Worm (Caenorhabditis elegans) whole organism, L4 larva: ENCODE data around the gene T27D12.1.

ENCODE experiments used
- F49E8.2 ChIP-seq: sonication (generic microtip); optimal IDR thresholded peaks from 2 replicates; lab custom pipeline; 2016; ENCODE audit warnings: missing compliant biosample characterization, mild to moderate bottlenecking, missing genetic modification characterization, borderline replicate concordance
- T26A8.4 ChIP-seq: fragments of 200-800 bp; sonication (Bioruptor generic); IDR thresholded peaks from 2 replicates; pipeline ENCODE4 v1.3.6; 2022; ENCODE audit warnings: missing genetic modification characterization, missing compliant biosample characterization
- Y48G9A.11 ChIP-seq: fragments of 200-800 bp; sonication (Bioruptor generic); IDR thresholded peaks from 2 replicates; pipeline ENCODE4 v1.3.6; 2022; ENCODE audit warnings: missing genetic modification reagents, missing genetic modification characterization, missing compliant biosample characterization
- Y5F2A.4 ChIP-seq: fragments of 200-800 bp; sonication (Bioruptor generic); optimal IDR thresholded peaks from 2 replicates; lab custom pipeline; 2018; ENCODE audit warnings: mild to moderate bottlenecking, missing genetic modification characterization, missing compliant biosample characterization
- aha-1 ChIP-seq: fragments of 150-350 bp; peaks from one replicate; lab custom pipeline; 2014; ENCODE audit warnings: missing biosample characterization, missing genetic modification characterization
- attf-4 ChIP-seq: sonication (generic microtip); optimal IDR thresholded peaks from 3 replicates; lab custom pipeline; 2017; ENCODE audit warnings: missing biosample characterization, missing genetic modification characterization
- ceh-20 ChIP-seq: fragments of 200-800 bp; sonication (Bioruptor generic); IDR thresholded peaks from 2 replicates; pipeline ENCODE4 v1.3.6; 2022; ENCODE audit warnings: missing genetic modification reagents, missing genetic modification characterization, missing compliant biosample characterization
- ceh-82 ChIP-seq: sonication (generic microtip); optimal IDR thresholded peaks from 2 replicates; lab custom pipeline; 2017; ENCODE audit warnings: missing biosample characterization, missing genetic modification characterization
- daf-12 ChIP-seq: fragments of 150-350 bp; optimal IDR thresholded peaks from 2 replicates; lab custom pipeline; 2014; ENCODE audit warnings: missing biosample characterization, missing genetic modification reagents, missing genetic modification characterization
- daf-8 ChIP-seq: fragments of 200-800 bp; sonication (Bioruptor generic); IDR thresholded peaks from 2 replicates; pipeline ENCODE4 v1.3.6; 2022; ENCODE audit warnings: missing genetic modification characterization, missing compliant biosample characterization
- dmd-6 ChIP-seq: fragments of 200-800 bp; sonication (Bioruptor generic); IDR thresholded peaks from 2 replicates; pipeline ENCODE4 v1.3.6; 2022; ENCODE audit warnings: missing genetic modification reagents, missing genetic modification characterization, missing compliant biosample characterization
- dve-1 ChIP-seq: sonication (generic microtip); optimal IDR thresholded peaks from 2 replicates; lab custom pipeline; 2017; ENCODE audit warnings: antibody characterized with exemption, mild to moderate bottlenecking, missing genetic modification characterization, missing compliant biosample characterization; ENCODE audit not compliant: insufficient read depth
- fos-1 ChIP-seq: fragments of 150-350 bp; optimal IDR thresholded peaks from 2 replicates; lab custom pipeline; 2014; ENCODE audit warnings: missing biosample characterization, missing genetic modification characterization
- gei-8 ChIP-seq: fragments of 200-800 bp; sonication (Bioruptor generic); optimal IDR thresholded peaks from 2 replicates; lab custom pipeline; 2018; ENCODE audit warnings: mild to moderate bottlenecking, missing genetic modification characterization, missing compliant biosample characterization
- hlh-11 ChIP-seq: fragments of 200-800 bp; sonication (Bioruptor generic); optimal IDR thresholded peaks from 2 replicates; lab custom pipeline; 2018; ENCODE audit warnings: mild to moderate bottlenecking, missing genetic modification characterization, missing compliant biosample characterization
- hlh-30 ChIP-seq: sonication (generic microtip); optimal IDR thresholded peaks from 2 replicates; lab custom pipeline; 2017; ENCODE audit warnings: antibody characterized with exemption, mild to moderate bottlenecking, missing genetic modification characterization, missing compliant biosample characterization; ENCODE audit not compliant: insufficient read depth
- jun-1 ChIP-seq: fragments of 150-350 bp; optimal IDR thresholded peaks from 2 replicates; lab custom pipeline; 2014; ENCODE audit warnings: missing biosample characterization, missing genetic modification reagents, missing genetic modification characterization
- lim-7 ChIP-seq: fragments of 200-800 bp; sonication (Bioruptor generic); IDR thresholded peaks from 2 replicates; pipeline ENCODE4 v1.3.6; 2022; ENCODE audit warnings: missing genetic modification characterization, missing compliant biosample characterization
- lin-13 ChIP-seq: fragments of 150-350 bp; optimal IDR thresholded peaks from 2 replicates; lab custom pipeline; 2014; ENCODE audit warnings: missing biosample characterization, missing genetic modification reagents, missing genetic modification characterization
- lin-39 ChIP-seq: fragments of 150-350 bp; optimal IDR thresholded peaks from 2 replicates; lab custom pipeline; 2014; ENCODE audit warnings: missing biosample characterization, missing genetic modification reagents, missing genetic modification characterization
- lsy-2 ChIP-seq, 2 experiments: fragments of 150-350 bp in 1 of 2; sonication (generic microtip) in 1 of 2; optimal IDR thresholded peaks; 2 replicates each; lab custom pipeline; 2014 to 2017; ENCODE audit warnings: missing biosample characterization in 2 of 2, missing genetic modification characterization in 2 of 2
- madf-9 ChIP-seq: fragments of 200-800 bp; sonication (Bioruptor generic); conservative IDR thresholded peaks from 2 replicates; pipeline ENCODE4 v1.3.6; 2022; ENCODE audit warnings: missing genetic modification reagents, missing genetic modification characterization, missing compliant biosample characterization
- mdl-1 ChIP-seq, 2 experiments: fragments of 150-350 bp in 1 of 2; sonication (generic microtip) in 1 of 2; optimal IDR thresholded peaks; 2 replicates each; lab custom pipeline; 2014 to 2017; ENCODE audit warnings: missing biosample characterization in 2 of 2, missing genetic modification characterization in 2 of 2
- mep-1 ChIP-seq: fragments of 150-350 bp; sonication (generic microtip); optimal IDR thresholded peaks from 3 replicates; lab custom pipeline; 2014; ENCODE audit warnings: missing biosample characterization, missing genetic modification characterization
- mes-2 ChIP-seq: sonication (generic microtip); optimal IDR thresholded peaks from 2 replicates; lab custom pipeline; 2016; ENCODE audit warnings: missing genotype, mild to moderate bottlenecking, missing genetic modification characterization, missing compliant biosample characterization; ENCODE audit not compliant: poor library complexity, severe bottlenecking
- mxl-2 ChIP-seq: fragments of 200-800 bp; sonication (Bioruptor generic); conservative IDR thresholded peaks from 2 replicates; pipeline ENCODE4 v1.3.6; 2022; ENCODE audit warnings: missing genetic modification reagents, missing genetic modification characterization, missing compliant biosample characterization
- nhr-102 ChIP-seq: sonication (generic microtip); optimal IDR thresholded peaks from 2 replicates; lab custom pipeline; 2016; ENCODE audit warnings: mild to moderate bottlenecking, missing genetic modification characterization, moderate library complexity, missing compliant biosample characterization
- nhr-111 ChIP-seq: fragments of 200-800 bp; sonication (Bioruptor generic); optimal IDR thresholded peaks from 2 replicates; lab custom pipeline; 2018; ENCODE audit warnings: mild to moderate bottlenecking, missing genetic modification characterization, missing compliant biosample characterization
- nhr-25 ChIP-seq: sonication (generic microtip); optimal IDR thresholded peaks from 2 replicates; lab custom pipeline; 2017; ENCODE audit warnings: missing genetic modification characterization, mild to moderate bottlenecking, missing compliant biosample characterization, antibody characterized with exemption, moderate library complexity, borderline replicate concordance; ENCODE audit not compliant: insufficient read depth
- nhr-28 ChIP-seq: fragments of 150-350 bp; optimal IDR thresholded peaks from 2 replicates; lab custom pipeline; 2014; ENCODE audit warnings: missing biosample characterization, missing genetic modification characterization
- nhr-42 ChIP-seq: fragments of 200-800 bp; sonication (Bioruptor generic); IDR thresholded peaks from 2 replicates; pipeline ENCODE4 v1.3.6; 2022; ENCODE audit warnings: missing genetic modification characterization, missing compliant biosample characterization
- nhr-48 ChIP-seq: sonication (generic microtip); optimal IDR thresholded peaks from 2 replicates; lab custom pipeline; 2016; ENCODE audit warnings: mild to moderate bottlenecking, missing genetic modification characterization, missing compliant biosample characterization
- nhr-6 ChIP-seq: fragments of 150-350 bp; optimal IDR thresholded peaks from 2 replicates; lab custom pipeline; 2014; ENCODE audit warnings: missing biosample characterization, missing genetic modification characterization
- nhr-76 ChIP-seq: fragments of 150-350 bp; optimal IDR thresholded peaks from 2 replicates; lab custom pipeline; 2014; ENCODE audit warnings: missing biosample characterization, missing genetic modification characterization
- pha-4 ChIP-seq, 2 experiments: fragments of 150-350 bp in 1 of 2; fragments of 200-800 bp in 1 of 2; sonication (Bioruptor generic) in 1 of 2; IDR thresholded peaks in 1 of 2; optimal IDR thresholded peaks in 1 of 2; 2 replicates each; pipeline versions ENCODE4 v1.3.6 to Lab custom; 2014 to 2022; ENCODE audit warnings: missing genetic modification characterization in 2 of 2, missing genetic modification reagents in 2 of 2, missing biosample characterization in 1 of 2, missing compliant biosample characterization in 1 of 2
- tra-1 ChIP-seq: fragments of 200-800 bp; sonication (Bioruptor generic); IDR thresholded peaks from 2 replicates; pipeline ENCODE4 v1.3.6; 2022; ENCODE audit warnings: missing genetic modification reagents, missing genetic modification characterization, missing compliant biosample characterization
- unc-62 ChIP-seq, 3 experiments: fragments of 150-350 bp in 1 of 3; sonication (generic microtip); optimal IDR thresholded peaks in 2 of 3; peaks in 1 of 3; 1 replicate in 1 of 3; 2 replicates in 2 of 3; lab custom pipeline; 2014 to 2017; ENCODE audit warnings: missing biosample characterization in 3 of 3, missing genetic modification characterization in 3 of 3, missing genetic modification reagents in 3 of 3, missing genotype in 1 of 3
- zfp-3 ChIP-seq: fragments of 200-800 bp; sonication (Bioruptor generic); conservative IDR thresholded peaks from 2 replicates; pipeline ENCODE4 v1.3.6; 2022; ENCODE audit warnings: missing genetic modification reagents, missing genetic modification characterization, missing compliant biosample characterization
- zip-2 ChIP-seq: fragments of 150-350 bp; optimal IDR thresholded peaks from 2 replicates; lab custom pipeline; 2014; ENCODE audit warnings: missing biosample characterization, missing genetic modification characterization

T27D12.1 gene

ce11 chrII:11838353-11838752, 4.1 kb upstream of the T27D12.1 start:
- no peak for TF ChIP-seq mes-2 (tag; lab: Kevin White, UChicago)
- TF ChIP-seq tra-1 (GFP tag; lab: Robert Waterston, UW), result peak; percentile 75; the same call in 1 of the 2 replicates
- peak; percentile 33 for TF ChIP-seq mep-1 (tag; lab: Kevin White, UChicago)
- peak; percentile 21 for TF ChIP-seq nhr-28 (tag; lab: Kevin White, UChicago)
- TF ChIP-seq zfp-3 (GFP tag; lab: Robert Waterston, UW), result no peak
- peak in 1 of 2 experiments; percentile 33 for TF ChIP-seq lsy-2 (tag; optimal IDR thresholded peaks at IDR 0.05; lab: Kevin White, UChicago)
- peak; percentile 56 to 66 for TF ChIP-seq mdl-1 (tag; optimal IDR thresholded peaks at IDR 0.05; lab: Kevin White, UChicago)
- TF ChIP-seq hlh-30 (tag; lab: Kevin White, UChicago), result peak; percentile 18
- no peak for TF ChIP-seq F49E8.2 (tag; lab: Kevin White, UChicago)
- no peak for TF ChIP-seq lin-13 (GFP tag; lab: Kevin White, UChicago)
- peak; percentile 65 for TF ChIP-seq hlh-11
- no peak for TF ChIP-seq daf-8 (GFP tag; lab: Robert Waterston, UW)
- no peak for TF ChIP-seq lim-7 (GFP tag; lab: Robert Waterston, UW)
- TF ChIP-seq nhr-76 (tag; lab: Kevin White, UChicago), result no peak
- no peak for TF ChIP-seq daf-12 (tag; lab: Kevin White, UChicago)
- peak; percentile 39 for TF ChIP-seq dmd-6 (GFP tag; lab: Robert Waterston, UW)
- TF ChIP-seq jun-1 (tag; lab: Kevin White, UChicago), result no peak
- TF ChIP-seq gei-8 (GFP tag; lab: Kevin White, UChicago), result no peak
- peak; percentile 45 for TF ChIP-seq nhr-25 (tag; lab: Kevin White, UChicago)
- peak; percentile 68 for TF ChIP-seq nhr-48 (tag; lab: Kevin White, UChicago)

- TF ChIP-seq nhr-102 (tag; lab: Kevin White, UChicago) (no peak), hlh-30 (tag; lab: Kevin White, UChicago) (peak; percentile 10), Y5F2A.4 (GFP tag; lab: Kevin White, UChicago) (no peak), aha-1 (tag; lab: Kevin White, UChicago) (peak; percentile 73), T26A8.4 (GFP tag; lab: Robert Waterston, UW) (no peak), lsy-2 (tag; optimal IDR thresholded peaks at IDR 0.05; lab: Kevin White, UChicago) (peak in 1 of 2 experiments; percentile 30), ceh-20 (no peak), nhr-76 (tag; lab: Kevin White, UChicago) (no peak), nhr-111 (GFP tag; lab: Kevin White, UChicago) (no peak), zip-2 (tag; lab: Kevin White, UChicago) (no peak), daf-8 (GFP tag; lab: Robert Waterston, UW) (no peak), lin-13 (GFP tag; lab: Kevin White, UChicago) (no peak), ceh-82 (tag; lab: Kevin White, UChicago) (no peak), pha-4 (GFP tag; IDR thresholded peaks at IDR 0.05; lab: Robert Waterston, UW) (no peak), pha-4 (tag; optimal IDR thresholded peaks at IDR 0.05; lab: Kevin White, UChicago) (no peak), dve-1 (tag; lab: Kevin White, UChicago) (no peak), madf-9 (GFP tag; lab: Robert Waterston, UW) (no peak), fos-1 (tag; lab: Kevin White, UChicago) (no peak), mes-2 (tag; lab: Kevin White, UChicago) (no peak), attf-4 (tag; lab: Kevin White, UChicago) (no peak)
- TF ChIP-seq, all 104 proteins: peak for 3
Measured at ce11 chrII:11839116-11839515, 3.3 kb upstream of the T27D12.1 start.

- TF ChIP-seq nhr-42 (GFP tag; lab: Robert Waterston, UW) (no peak), nhr-6 (tag; lab: Kevin White, UChicago) (no peak), hlh-30 (tag; lab: Kevin White, UChicago) (peak; percentile 21), lin-39 (no peak), dmd-6 (GFP tag; lab: Robert Waterston, UW) (peak; percentile 55), Y48G9A.11 (GFP tag; lab: Robert Waterston, UW) (no peak), nhr-48 (tag; lab: Kevin White, UChicago) (peak; percentile 66), hlh-11 (peak; percentile 69), mxl-2 (GFP tag; lab: Robert Waterston, UW) (0 out of 2 replicates have a peak, but pooled peaks have one; percentile 23), unc-62 (GFP tag; optimal IDR thresholded peaks at IDR 0.05 in 1 of 2; lab: Kevin White, UChicago) (peak in 1 of 2 experiments; percentile 53), unc-62 (tag; optimal IDR thresholded peaks at IDR 0.05; lab: Kevin White, UChicago) (no peak)
Measured at ce11 chrII:11841653-11842052, 764 bp upstream of the T27D12.1 start.
